Fruit fly (Drosophila melanogaster): ENCODE data around the gene CG4956.

DNA sequence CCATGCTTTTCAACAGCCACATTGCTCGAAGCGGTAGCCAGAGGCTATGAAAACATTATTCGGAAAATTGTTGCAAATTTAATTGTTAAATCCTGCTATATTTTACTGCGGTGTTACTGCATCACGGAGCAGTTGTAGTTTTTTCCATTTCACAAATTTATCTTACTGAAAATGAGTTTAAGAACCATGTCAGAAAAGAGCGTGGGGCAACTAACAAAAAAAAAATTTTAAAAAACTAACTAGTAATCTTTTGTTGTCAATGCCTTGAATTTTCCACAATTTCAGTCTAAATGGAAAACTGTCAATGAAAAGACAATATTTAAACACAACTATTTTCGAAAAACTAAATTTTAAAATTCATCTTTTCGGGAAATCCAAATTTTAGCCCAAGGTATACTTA, 32.7 kb upstream of the CG4956 start, which contains the start of gene CG5024:
- TF ChIP-seq fru (GFP tag; optimal IDR thresholded peaks at IDR 0.05) (no peak), GATAd (GFP tag; optimal IDR thresholded peaks at IDR 0.05) (no peak), pan (optimal IDR thresholded peaks at IDR 0.05) (no peak), sage (GFP tag; optimal IDR thresholded peaks at IDR 0.05) (no peak), sv (GFP tag; optimal IDR thresholded peaks at IDR 0.05) (no peak), ey (GFP tag; optimal IDR thresholded peaks at IDR 0.05) (no peak), h (GFP tag; optimal IDR thresholded peaks at IDR 0.05) (no peak), lola (GFP tag; optimal IDR thresholded peaks at IDR 0.05) (no peak)
